Fruit fly (Drosophila melanogaster) whole organism, embryonic: Measurements from ENCODE around the gene Cpr30F.

ENCODE experiments used
- ATbp ChIP-seq: fragments of 200-800 bp; sonication (Bioruptor generic); optimal IDR thresholded peaks from 2 replicates; lab custom pipeline; 2017; ENCODE audit warnings: missing biosample characterization, mild to moderate bottlenecking, missing genetic modification characterization, missing genetic modification reagents
- Blimp-1 ChIP-seq: fragments of 200-800 bp; sonication (Bioruptor generic); optimal IDR thresholded peaks from 3 replicates; lab custom pipeline; 2018; ENCODE audit warnings: missing biosample characterization, missing genetic modification characterization, mild to moderate bottlenecking, moderate library complexity, missing genetic modification reagents
- CG10209 ChIP-seq: fragments of 200-800 bp; sonication (Bioruptor generic); optimal IDR thresholded peaks from 3 replicates; lab custom pipeline; 2017; ENCODE audit warnings: missing biosample characterization, mild to moderate bottlenecking, missing genetic modification characterization, missing genetic modification reagents
- CG11398 ChIP-seq: fragments of 200-800 bp; sonication (Bioruptor generic); optimal IDR thresholded peaks from 2 replicates; lab custom pipeline; 2016; ENCODE audit warnings: missing biosample characterization, missing genetic modification characterization
- CG11456 ChIP-seq: fragments of 200-800 bp; sonication (Bioruptor generic); IDR thresholded peaks from 3 replicates; pipeline ENCODE4 v1.3.6; 2022; ENCODE audit warnings: missing biosample characterization, missing genetic modification characterization
- CG11560 ChIP-seq: fragments of 200-800 bp; sonication (Bioruptor generic); IDR thresholded peaks from 3 replicates; pipeline ENCODE4 v1.3.6; 2022; ENCODE audit warnings: missing biosample characterization, missing genetic modification characterization
- CG12236 ChIP-seq: fragments of 200-800 bp; sonication (Bioruptor generic); optimal IDR thresholded peaks from 2 replicates; lab custom pipeline; 2016; ENCODE audit warnings: missing biosample characterization, missing genetic modification characterization
- CG15479 ChIP-seq: fragments of 200-800 bp; sonication (Bioruptor generic); optimal IDR thresholded peaks from 3 replicates; lab custom pipeline; 2019; ENCODE audit warnings: missing biosample characterization, mild to moderate bottlenecking, missing genetic modification characterization, moderate library complexity
- CG15696 ChIP-seq: fragments of 200-800 bp; sonication (Bioruptor generic); optimal IDR thresholded peaks from 2 replicates; lab custom pipeline; 2019; ENCODE audit warnings: missing biosample characterization, mild to moderate bottlenecking, missing genetic modification characterization, moderate library complexity
- CG16779 ChIP-seq: fragments of 200-800 bp; sonication (Bioruptor generic); IDR thresholded peaks from 2 replicates; pipeline ENCODE4 v1.3.6; 2022; ENCODE audit warnings: missing biosample characterization, missing genetic modification characterization
- CG17802 ChIP-seq: fragments of 200-800 bp; sonication (Bioruptor generic); optimal IDR thresholded peaks from 2 replicates; lab custom pipeline; 2018; ENCODE audit warnings: missing biosample characterization, mild to moderate bottlenecking, missing genetic modification characterization, moderate library complexity
- CG18262 ChIP-seq: fragments of 200-800 bp; optimal IDR thresholded peaks from 3 replicates; lab custom pipeline; 2019; ENCODE audit warnings: missing biosample characterization, mild to moderate bottlenecking, missing genetic modification characterization, moderate library complexity
- CG34376 ChIP-seq: fragments of 200-800 bp; sonication (Bioruptor generic); optimal IDR thresholded peaks from 2 replicates; lab custom pipeline; 2018; ENCODE audit warnings: missing biosample characterization, mild to moderate bottlenecking, missing genetic modification characterization
- CG4404 ChIP-seq: fragments of 200-800 bp; sonication (Bioruptor generic); IDR thresholded peaks from 2 replicates; pipeline ENCODE4 v1.3.6; 2022; ENCODE audit warnings: missing biosample characterization, missing genetic modification characterization
- CG6654 ChIP-seq: fragments of 200-800 bp; sonication (Bioruptor generic); optimal IDR thresholded peaks from 2 replicates; lab custom pipeline; 2017; ENCODE audit warnings: missing biosample characterization, mild to moderate bottlenecking, missing genetic modification characterization
- CG6813 ChIP-seq: fragments of 200-800 bp; sonication (Bioruptor generic); optimal IDR thresholded peaks from 2 replicates; lab custom pipeline; 2017; ENCODE audit warnings: missing biosample characterization, missing genetic modification characterization, mild to moderate bottlenecking, moderate library complexity, missing genetic modification reagents
- CG7556 ChIP-seq: fragments of 200-800 bp; sonication (Bioruptor generic); optimal IDR thresholded peaks from 2 replicates; lab custom pipeline; 2017; ENCODE audit warnings: missing biosample characterization, mild to moderate bottlenecking, missing genetic modification characterization
- CG9727 ChIP-seq: fragments of 200-800 bp; sonication (Bioruptor generic); optimal IDR thresholded peaks from 3 replicates; lab custom pipeline; 2017; ENCODE audit warnings: missing biosample characterization, mild to moderate bottlenecking, missing genetic modification characterization
- D19B ChIP-seq: fragments of 200-800 bp; sonication (Bioruptor generic); optimal IDR thresholded peaks from 2 replicates; lab custom pipeline; 2017; ENCODE audit warnings: missing biosample characterization, mild to moderate bottlenecking, missing genetic modification characterization
- Deaf1 ChIP-seq: fragments of 200-800 bp; optimal IDR thresholded peaks from 3 replicates; lab custom pipeline; 2019; ENCODE audit warnings: missing biosample characterization, mild to moderate bottlenecking, missing genetic modification characterization, moderate library complexity
- Dip3 ChIP-seq: fragments of 200-800 bp; sonication (Bioruptor generic); optimal IDR thresholded peaks from 3 replicates; lab custom pipeline; 2016; ENCODE audit warnings: missing biosample characterization, missing genetic modification characterization
- Gug ChIP-seq: fragments of 200-800 bp; sonication (Bioruptor generic); IDR thresholded peaks from 4 replicates; pipeline ENCODE4 v1.3.6; 2022; ENCODE audit warnings: missing biosample characterization, missing genetic modification characterization
- Kr ChIP-seq: fragments of 200-800 bp; sonication (Bioruptor generic); optimal IDR thresholded peaks from 2 replicates; lab custom pipeline; 2017; ENCODE audit warnings: missing biosample characterization, mild to moderate bottlenecking, missing genetic modification characterization
- Mad ChIP-seq: fragments of 200-800 bp; sonication (Bioruptor generic); optimal IDR thresholded peaks from 2 replicates; lab custom pipeline; 2016; ENCODE audit warnings: missing biosample characterization, missing genetic modification characterization
- NFAT ChIP-seq: fragments of 200-800 bp; sonication (Bioruptor generic); IDR thresholded peaks from 2 replicates; pipeline ENCODE4 v1.3.6; 2022; ENCODE audit warnings: missing biosample characterization, missing genetic modification characterization
- Nf-YC ChIP-seq: fragments of 200-800 bp; optimal IDR thresholded peaks from 3 replicates; lab custom pipeline; 2019; ENCODE audit warnings: missing biosample characterization, mild to moderate bottlenecking, missing genetic modification characterization, moderate library complexity
- Spps ChIP-seq: fragments of 200-800 bp; sonication (Bioruptor generic); optimal IDR thresholded peaks from 2 replicates; lab custom pipeline; 2018; ENCODE audit warnings: missing biosample characterization, mild to moderate bottlenecking, missing genetic modification characterization
- Xbp1 ChIP-seq: fragments of 200-800 bp; sonication (Bioruptor generic); optimal IDR thresholded peaks from 3 replicates; lab custom pipeline; 2016; ENCODE audit warnings: missing biosample characterization, mild to moderate bottlenecking, missing genetic modification characterization
- bowl ChIP-seq: fragments of 200-800 bp; sonication (Bioruptor generic); IDR thresholded peaks from 2 replicates; pipeline ENCODE4 v1.3.6; 2022; ENCODE audit warnings: missing biosample characterization, missing genetic modification characterization
- btn ChIP-seq: fragments of 200-800 bp; sonication (Bioruptor generic); optimal IDR thresholded peaks from 2 replicates; lab custom pipeline; 2016; ENCODE audit warnings: missing biosample characterization, missing genetic modification characterization
- cad ChIP-seq: fragments of >200 bp; optimal IDR thresholded peaks from 2 replicates; lab custom pipeline; 2017; ENCODE audit warnings: missing biosample characterization, missing genetic modification characterization
- caup ChIP-seq: fragments of 200-800 bp; sonication (Bioruptor generic); optimal IDR thresholded peaks from 3 replicates; lab custom pipeline; 2017; ENCODE audit warnings: missing biosample characterization, mild to moderate bottlenecking, missing genetic modification characterization, moderate library complexity; ENCODE audit not compliant: severe bottlenecking
- croc ChIP-seq: fragments of 200-800 bp; sonication (Bioruptor generic); conservative IDR thresholded peaks from 3 replicates; pipeline ENCODE4 v1.3.6; 2022; ENCODE audit warnings: missing biosample characterization, missing genetic modification characterization
- dmrt11E ChIP-seq: fragments of 200-800 bp; sonication (Bioruptor generic); optimal IDR thresholded peaks from 3 replicates; lab custom pipeline; 2018; ENCODE audit warnings: missing biosample characterization, mild to moderate bottlenecking, missing genetic modification characterization, moderate library complexity
- dpn ChIP-seq, 2 experiments: fragments of 200-800 bp; sonication (Bioruptor generic); optimal IDR thresholded peaks; 3 replicates each; lab custom pipeline; 2016; ENCODE audit warnings: missing biosample characterization in 2 of 2, missing genetic modification characterization in 2 of 2
- ems ChIP-seq: fragments of 200-800 bp; sonication (Bioruptor generic); optimal IDR thresholded peaks from 3 replicates; lab custom pipeline; 2016; ENCODE audit warnings: missing biosample characterization, missing genetic modification characterization
- ftz-f1 ChIP-seq: fragments of 200-800 bp; sonication (Bioruptor generic); optimal IDR thresholded peaks from 2 replicates; lab custom pipeline; 2016; ENCODE audit warnings: missing biosample characterization, missing genetic modification characterization
- lmd ChIP-seq: fragments of 200-800 bp; sonication (Bioruptor generic); IDR thresholded peaks from 2 replicates; pipeline ENCODE4 v1.3.6; 2022; ENCODE audit warnings: missing biosample characterization, missing genetic modification characterization
- nau ChIP-seq: fragments of 200-800 bp; sonication (Bioruptor generic); optimal IDR thresholded peaks from 3 replicates; lab custom pipeline; 2017; ENCODE audit warnings: missing biosample characterization, mild to moderate bottlenecking, missing genetic modification characterization, missing genetic modification reagents
- nerfin-1 ChIP-seq: fragments of 200-800 bp; sonication (Bioruptor generic); optimal IDR thresholded peaks from 3 replicates; lab custom pipeline; 2019; ENCODE audit warnings: missing biosample characterization, mild to moderate bottlenecking, missing genetic modification characterization, moderate library complexity
- rib ChIP-seq: fragments of 200-800 bp; sonication (Bioruptor generic); IDR thresholded peaks from 2 replicates; pipeline ENCODE4 v1.3.6; 2022; ENCODE audit warnings: missing biosample characterization, missing genetic modification characterization
- run ChIP-seq: fragments of 200-800 bp; sonication (Bioruptor generic); optimal IDR thresholded peaks from 3 replicates; lab custom pipeline; 2018; ENCODE audit warnings: missing biosample characterization, mild to moderate bottlenecking, missing genetic modification characterization
- sc ChIP-seq, 3 experiments: fragments of >200 bp in 2 of 3; fragments of 200-800 bp in 1 of 3; sonication (Bioruptor generic) in 1 of 3; optimal IDR thresholded peaks; 2 replicates in 2 of 3; 3 replicates in 1 of 3; lab custom pipeline; 2017; ENCODE audit warnings: mild to moderate bottlenecking in 1 of 3, missing biosample characterization in 1 of 3, missing genetic modification characterization in 1 of 3, missing genetic modification reagents in 1 of 3
- schlank ChIP-seq: fragments of 200-800 bp; sonication (Bioruptor generic); optimal IDR thresholded peaks from 2 replicates; lab custom pipeline; 2018; ENCODE audit warnings: missing biosample characterization, mild to moderate bottlenecking, missing genetic modification characterization
- sug ChIP-seq: fragments of 200-800 bp; optimal IDR thresholded peaks from 2 replicates; lab custom pipeline; 2019; ENCODE audit warnings: missing biosample characterization, mild to moderate bottlenecking, missing genetic modification characterization, moderate library complexity
- usp ChIP-seq: fragments of >200 bp; optimal IDR thresholded peaks from 2 replicates; lab custom pipeline; 2017; ENCODE audit warnings: missing biosample characterization, missing genetic modification characterization

Gene Cpr30F

dm6 chr2L:9963603-9964042 is 30.7 kb upstream of the Cpr30F start, which contains the start of gene CG5850 (continued):
- TF ChIP-seq Xbp1 (GFP tag; lab: Kevin White, UChicago) = peak; percentile 5
- TF ChIP-seq dmrt11E (tag; lab: Kevin White, UChicago) = peak; percentile 7
- TF ChIP-seq Nf-YC = peak; percentile 7
- peak; percentile 21 for TF ChIP-seq Blimp-1
- no peak for TF ChIP-seq CG9727 (GFP tag; lab: Kevin White, UChicago)
- TF ChIP-seq ems (GFP tag; lab: Kevin White, UChicago) = no peak
- TF ChIP-seq, all 482 proteins: peak for 74

- peak; percentile 19 for TF ChIP-seq CG34376
- peak; percentile 6 for TF ChIP-seq sug
- no peak for TF ChIP-seq D19B
These were observed 27.8 kb upstream of the Cpr30F start for dm6 chr2L:9960758-9961157.

DNA sequence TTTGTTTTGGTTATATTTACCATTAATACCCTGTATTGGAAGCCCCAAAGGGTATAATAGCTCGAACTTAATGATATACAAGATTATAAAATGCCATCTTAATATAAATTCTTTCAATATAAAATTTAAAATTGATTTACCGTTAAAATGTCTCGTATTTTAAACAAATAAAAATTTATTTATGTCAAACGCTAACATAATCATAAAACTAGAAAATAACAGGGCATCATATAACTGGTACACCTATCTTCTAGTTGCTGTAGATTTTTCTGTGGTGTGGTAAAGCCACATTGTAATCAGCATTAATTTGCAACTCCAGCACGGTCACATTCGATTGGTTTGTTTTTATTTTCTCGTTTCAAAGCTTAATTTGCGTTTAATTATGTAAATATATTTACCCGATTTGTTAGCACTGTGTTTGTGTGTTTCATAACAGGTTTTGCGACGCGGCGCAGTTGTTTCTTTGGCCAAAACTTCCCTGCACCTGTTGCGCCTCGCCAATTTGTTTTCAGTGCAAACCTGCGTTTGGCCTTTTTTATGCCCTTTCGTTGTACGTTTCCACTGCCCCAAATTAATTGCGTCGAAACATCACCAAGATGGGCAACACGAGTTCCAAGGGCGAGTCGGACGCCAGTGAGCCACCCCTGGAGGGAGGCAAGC is 24.2 kb upstream of the Cpr30F start, which contains the start of the genes CG4658 and CG5846:
Gene CG4658, plus strand, starts transcription at position 140 of the 660 bp plus-strand sequence.
Gene CG5846, minus strand, starts transcription at position 245 of the 660 bp plus-strand sequence.
- TF ChIP-seq CG11456 (peak; percentile 82), cad (no peak), Mad (peak; percentile 85), CG7556 (peak; percentile 92), btn (GFP tag; lab: Kevin White, UChicago) (no peak), CG11398 (GFP tag; lab: Kevin White, UChicago) (peak; percentile 78), CG16779 (GFP tag; lab: Robert Waterston, UW) (no peak), CG6813 (GFP tag; lab: Kevin White, UChicago) (peak; percentile 79), NFAT (GFP tag; lab: Robert Waterston, UW) (peak; percentile 76), CG6654 (GFP tag; lab: Kevin White, UChicago) (peak; percentile 45), CG15479 (GFP tag; lab: Kevin White, UChicago) (no peak), Gug (GFP tag; lab: Robert Waterston, UW) (peak; percentile 81), croc (GFP tag; lab: Robert Waterston, UW) (peak; percentile 89), run (peak; percentile 95), Spps (tag; lab: Kevin White, UChicago) (peak; percentile 94), Kr (GFP tag; lab: Kevin White, UChicago) (no peak), nerfin-1 (tag; lab: Kevin White, UChicago) (peak; percentile 86), caup (peak; percentile 88), Deaf1 (tag; lab: Kevin White, UChicago) (peak; percentile 79), lmd (GFP tag; lab: Robert Waterston, UW) (peak; percentile 95), CG17802 (peak; percentile 64), sc (optimal IDR thresholded peaks at IDR 0.05; lab: Kevin White, UChicago) (no peak), sc (GFP tag; optimal IDR thresholded peaks at IDR 0.05; lab: Kevin White, UChicago) (peak; percentile 82), nau (GFP tag; lab: Kevin White, UChicago) (no peak), CG11560 (peak; percentile 78), usp (GFP tag; lab: Kevin White, UChicago) (no peak), dpn (GFP tag; optimal IDR thresholded peaks at IDR 0.05; lab: Kevin White, UChicago) (peak; percentile 81 to 95), CG10209 (GFP tag; lab: Kevin White, UChicago) (peak; percentile 94), ATbp (peak; percentile 84), ftz-f1 (GFP tag; lab: Kevin White, UChicago) (no peak), Dip3 (GFP tag; lab: Kevin White, UChicago) (peak; percentile 78), CG12236 (GFP tag; lab: Kevin White, UChicago) (peak; percentile 91), CG15696 (peak; percentile 89), CG18262 (tag; lab: Kevin White, UChicago) (peak; percentile 97), schlank (tag; lab: Kevin White, UChicago) (peak; percentile 72), CG4404 (GFP tag; lab: Robert Waterston, UW) (peak; percentile 91), rib (GFP tag; lab: Robert Waterston, UW) (peak; percentile 86), bowl (GFP tag; lab: Robert Waterston, UW) (peak; percentile 81)
